Worm (Caenorhabditis elegans): Measurements from ENCODE around the gene col-139.

DNA sequence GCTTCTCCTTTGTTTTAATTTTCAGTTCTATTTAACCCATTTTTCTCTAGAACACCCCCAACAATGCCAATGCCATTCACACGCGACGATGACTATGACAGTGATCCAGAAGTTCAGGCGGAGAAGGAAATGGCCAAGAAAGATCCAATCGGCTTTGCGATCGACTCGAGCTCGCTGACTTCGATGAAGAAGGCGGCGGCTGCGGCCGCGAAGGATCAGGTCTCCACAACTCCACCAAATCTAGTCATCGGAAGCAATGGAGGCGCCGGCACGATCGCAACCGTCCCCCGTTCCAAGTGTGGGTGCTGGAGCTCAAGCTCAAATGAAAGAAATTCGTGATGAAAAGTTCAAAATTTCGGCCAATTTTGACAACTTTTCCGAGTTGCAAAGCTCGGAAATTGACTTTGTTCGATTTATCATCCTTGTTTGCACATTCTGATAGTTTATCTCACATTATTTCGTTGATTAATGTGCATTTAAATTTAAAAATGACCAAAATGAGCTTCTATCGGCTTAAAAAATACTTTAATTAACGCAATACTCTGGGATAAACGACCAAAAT is 34.3 kb upstream of the col-139 start, which contains the start of gene K03B4.2:
- TF ChIP-seq fos-1 (tag; optimal IDR thresholded peaks at IDR 0.05) (no peak), nhr-237 (tag; optimal IDR thresholded peaks at IDR 0.05) (no peak), mdl-1 (tag; optimal IDR thresholded peaks at IDR 0.05) (no peak), zag-1 (tag; optimal IDR thresholded peaks at IDR 0.05) (no peak), nhr-25 (tag; optimal IDR thresholded peaks at IDR 0.05) (no peak)

Data from whole organism, L2 larva.